Worm (Caenorhabditis elegans) whole organism, L2 larva: ENCODE data around the gene R07E3.1.
A peak's percentile ranks its signal among the peaks of the same experiment; 100 is the strongest.

Source experiments
- C34F6.9 ChIP-seq: fragments of 150-350 bp; optimal IDR thresholded peaks from 2 replicates; lab custom pipeline; 2014; ENCODE audit warnings: missing biosample characterization, missing genetic modification characterization
- F13H6.1 ChIP-seq: sonication (generic microtip); optimal IDR thresholded peaks from 2 replicates; lab custom pipeline; 2016; ENCODE audit warnings: missing genetic modification characterization, missing compliant biosample characterization
- R02D3.7 ChIP-seq: fragments of 150-350 bp; optimal IDR thresholded peaks from 2 replicates; lab custom pipeline; 2014; ENCODE audit warnings: missing biosample characterization, missing genetic modification characterization
- Y55F3AM.14 ChIP-seq: fragments of 200-800 bp; sonication (Bioruptor generic); optimal IDR thresholded peaks from 2 replicates; lab custom pipeline; 2018; ENCODE audit warnings: mild to moderate bottlenecking, missing genetic modification characterization, missing compliant biosample characterization
- ZK546.5 ChIP-seq: sonication (generic microtip); optimal IDR thresholded peaks from 2 replicates; lab custom pipeline; 2017; ENCODE audit warnings: missing biosample characterization, missing genetic modification characterization
- alr-1 ChIP-seq: fragments of 150-350 bp; optimal IDR thresholded peaks from 2 replicates; lab custom pipeline; 2014; ENCODE audit warnings: missing biosample characterization, missing genetic modification characterization
- ama-1 ChIP-seq: fragments of 150-350 bp; optimal IDR thresholded peaks from 2 replicates; lab custom pipeline; 2018; ENCODE audit warnings: inconsistent platforms
- blmp-1 ChIP-seq: sonication (generic microtip); optimal IDR thresholded peaks from 2 replicates; lab custom pipeline; 2017; ENCODE audit warnings: missing genetic modification characterization, mild to moderate bottlenecking, missing compliant biosample characterization, antibody characterized with exemption, moderate library complexity; ENCODE audit not compliant: insufficient read depth
- ceh-16 ChIP-seq: fragments of 150-350 bp; optimal IDR thresholded peaks from 2 replicates; lab custom pipeline; 2014; ENCODE audit warnings: missing biosample characterization, missing genetic modification characterization
- ceh-82 ChIP-seq: fragments of 150-350 bp; optimal IDR thresholded peaks from 2 replicates; lab custom pipeline; 2014; ENCODE audit warnings: missing biosample characterization, missing genetic modification characterization
- dmd-4 ChIP-seq: sonication (generic microtip); optimal IDR thresholded peaks from 2 replicates; lab custom pipeline; 2017; ENCODE audit warnings: missing biosample characterization, missing genetic modification characterization
- egl-27 ChIP-seq: sonication (generic microtip); optimal IDR thresholded peaks from 3 replicates; lab custom pipeline; 2017; ENCODE audit warnings: missing biosample characterization, missing genetic modification reagents, missing genetic modification characterization
- elt-1 ChIP-seq: fragments of 150-350 bp; optimal IDR thresholded peaks from 2 replicates; lab custom pipeline; 2014; ENCODE audit warnings: missing biosample characterization, missing genetic modification characterization
- elt-3 ChIP-seq: sonication (generic microtip); optimal IDR thresholded peaks from 2 replicates; lab custom pipeline; 2017; ENCODE audit warnings: missing biosample characterization, missing genetic modification characterization
- fos-1 ChIP-seq: fragments of 150-350 bp; optimal IDR thresholded peaks from 2 replicates; lab custom pipeline; 2014; ENCODE audit warnings: missing biosample characterization, missing genetic modification characterization
- gmeb-1 ChIP-seq: fragments of 150-350 bp; optimal IDR thresholded peaks from 2 replicates; lab custom pipeline; 2014; ENCODE audit warnings: missing biosample characterization, missing genetic modification characterization
- lin-11 ChIP-seq: fragments of 150-350 bp; sonication (generic microtip); optimal IDR thresholded peaks from 2 replicates; lab custom pipeline; 2014; ENCODE audit warnings: missing biosample characterization, missing genetic modification characterization, inconsistent platforms, mixed read lengths
- lin-13 ChIP-seq: fragments of 150-350 bp; optimal IDR thresholded peaks from 2 replicates; lab custom pipeline; 2014; ENCODE audit warnings: missing biosample characterization, missing genetic modification reagents, missing genetic modification characterization
- lin-39 ChIP-seq: fragments of 150-350 bp; optimal IDR thresholded peaks from 2 replicates; lab custom pipeline; 2014; ENCODE audit warnings: missing biosample characterization, missing genetic modification reagents, missing genetic modification characterization
- mbf-1 ChIP-seq: sonication (generic microtip); optimal IDR thresholded peaks from 2 replicates; lab custom pipeline; 2017; ENCODE audit warnings: missing biosample characterization, missing genetic modification characterization
- mdl-1 ChIP-seq, 2 experiments: fragments of 150-350 bp in 1 of 2; sonication (generic microtip) in 1 of 2; optimal IDR thresholded peaks; 2 replicates each; lab custom pipeline; 2017; ENCODE audit warnings: missing biosample characterization in 2 of 2, missing genetic modification characterization in 2 of 2
- nhr-10 ChIP-seq: sonication (generic microtip); optimal IDR thresholded peaks from 2 replicates; lab custom pipeline; 2017; ENCODE audit warnings: missing biosample characterization, missing genetic modification characterization
- nhr-11 ChIP-seq: fragments of 150-350 bp; optimal IDR thresholded peaks from 2 replicates; lab custom pipeline; 2014; ENCODE audit warnings: missing biosample characterization, missing genetic modification characterization
- nhr-12 ChIP-seq: fragments of 150-350 bp; optimal IDR thresholded peaks from 2 replicates; lab custom pipeline; 2014; ENCODE audit warnings: missing biosample characterization, missing genetic modification characterization
- nhr-129 ChIP-seq: fragments of 150-350 bp; optimal IDR thresholded peaks from 2 replicates; lab custom pipeline; 2014; ENCODE audit warnings: missing biosample characterization, missing genetic modification characterization
- nhr-21 ChIP-seq: fragments of 150-350 bp; optimal IDR thresholded peaks from 2 replicates; lab custom pipeline; 2014; ENCODE audit warnings: missing biosample characterization, missing genetic modification characterization
- nhr-237 ChIP-seq: fragments of 150-350 bp; optimal IDR thresholded peaks from 2 replicates; lab custom pipeline; 2014; ENCODE audit warnings: missing biosample characterization, missing genetic modification characterization
- nhr-25 ChIP-seq: fragments of 150-350 bp; sonication (generic microtip); optimal IDR thresholded peaks from 3 replicates; lab custom pipeline; 2014; ENCODE audit warnings: missing biosample characterization, missing genetic modification characterization
- nhr-6 ChIP-seq: fragments of 150-350 bp; optimal IDR thresholded peaks from 2 replicates; lab custom pipeline; 2014; ENCODE audit warnings: missing biosample characterization, missing genetic modification characterization
- nhr-77 ChIP-seq: fragments of 150-350 bp; optimal IDR thresholded peaks from 2 replicates; lab custom pipeline; 2014; ENCODE audit warnings: missing biosample characterization, missing genetic modification characterization
- peb-1 ChIP-seq: fragments of 150-350 bp; optimal IDR thresholded peaks from 2 replicates; lab custom pipeline; 2014; ENCODE audit warnings: missing biosample characterization, missing genetic modification characterization
- sem-4 ChIP-seq: fragments of 150-350 bp; optimal IDR thresholded peaks from 2 replicates; lab custom pipeline; 2014; ENCODE audit warnings: missing biosample characterization, missing genetic modification reagents, missing genetic modification characterization
- skn-1 ChIP-seq: sonication (generic microtip); optimal IDR thresholded peaks from 2 replicates; lab custom pipeline; 2017; ENCODE audit warnings: missing biosample characterization, missing genetic modification characterization
- sma-3 ChIP-seq: sonication (generic microtip); optimal IDR thresholded peaks from 2 replicates; lab custom pipeline; 2016; ENCODE audit warnings: missing genetic modification reagents, missing genetic modification characterization, missing compliant biosample characterization
- sma-9 ChIP-seq, 2 experiments: fragments of 150-350 bp in 1 of 2; sonication (generic microtip) in 1 of 2; optimal IDR thresholded peaks; 2 replicates each; lab custom pipeline; 2014 to 2016; ENCODE audit warnings: missing genetic modification characterization in 2 of 2, mild to moderate bottlenecking in 1 of 2, missing biosample characterization in 1 of 2, missing compliant biosample characterization in 1 of 2, missing genetic modification reagents in 1 of 2, moderate library complexity in 1 of 2
- unc-39 ChIP-seq: fragments of 150-350 bp; optimal IDR thresholded peaks from 2 replicates; lab custom pipeline; 2014; ENCODE audit warnings: missing biosample characterization, missing genetic modification characterization
- unc-55 ChIP-seq: fragments of 150-350 bp; sonication (generic microtip); optimal IDR thresholded peaks from 3 replicates; lab custom pipeline; 2014; ENCODE audit warnings: missing biosample characterization, missing genetic modification reagents, missing genetic modification characterization
- unc-62 ChIP-seq: fragments of 150-350 bp; optimal IDR thresholded peaks from 2 replicates; lab custom pipeline; 2014; ENCODE audit warnings: missing biosample characterization, missing genetic modification reagents, missing genetic modification characterization
- zag-1 ChIP-seq: fragments of 150-350 bp; optimal IDR thresholded peaks from 2 replicates; lab custom pipeline; 2014; ENCODE audit warnings: missing biosample characterization, missing genetic modification characterization
- ztf-1 ChIP-seq: fragments of 200-800 bp; sonication (Bioruptor generic); conservative IDR thresholded peaks from 2 replicates; pipeline ENCODE4 v1.3.6; 2022; ENCODE audit warnings: missing genetic modification characterization, missing compliant biosample characterization
- ztf-11 ChIP-seq: sonication (generic microtip); optimal IDR thresholded peaks from 2 replicates; lab custom pipeline; 2017; ENCODE audit warnings: missing biosample characterization, missing genetic modification characterization
- ztf-4 ChIP-seq: fragments of 150-350 bp; optimal IDR thresholded peaks from 2 replicates; lab custom pipeline; 2014; ENCODE audit warnings: missing biosample characterization, missing genetic modification characterization

The R07E3.1 gene

ce11 chrX:10340986-10341385 is at the start of gene R07E3.1:
Gene R07E3.1, minus strand, starts transcription at chrX:10341161.
- TF ChIP-seq fos-1 (tag; lab: Kevin White, UChicago), result peak; percentile 59
- TF ChIP-seq elt-1, result no peak
- peak; percentile 10 for TF ChIP-seq gmeb-1 (tag; lab: Kevin White, UChicago)

ce11 chrX:10386408-10386807 is 45.4 kb upstream of the R07E3.1 start, which contains the start of gene dyf-6:
Gene dyf-6, minus strand, starts transcription at chrX:10386508.
- TF ChIP-seq sma-9 (GFP tag; optimal IDR thresholded peaks at IDR 0.05; lab: Kevin White, UChicago) (no peak), sma-9 (tag; optimal IDR thresholded peaks at IDR 0.05; lab: Kevin White, UChicago) (no peak), lin-13 (GFP tag; lab: Kevin White, UChicago) (no peak), ZK546.5 (tag; lab: Kevin White, UChicago) (no peak), lin-39 (tag; lab: Kevin White, UChicago) (no peak), peb-1 (tag; lab: Kevin White, UChicago) (no peak), alr-1 (tag; lab: Kevin White, UChicago) (no peak)

ce11 chrX:10386001-10386400 is 45.0 kb upstream of the R07E3.1 start:
- peak; percentile 18 for TF ChIP-seq C34F6.9 (tag; lab: Kevin White, UChicago)
- no peak for TF ChIP-seq elt-1
- no peak for TF ChIP-seq R02D3.7 (tag; lab: Kevin White, UChicago)
- no peak for TF ChIP-seq nhr-6 (tag; lab: Kevin White, UChicago)
- TF ChIP-seq sma-9 (GFP tag; optimal IDR thresholded peaks at IDR 0.05; lab: Kevin White, UChicago), result peak; percentile 13
- no peak for TF ChIP-seq sma-9 (tag; optimal IDR thresholded peaks at IDR 0.05; lab: Kevin White, UChicago)

ce11 chrX:10379678-10380077 is 38.7 kb upstream of the R07E3.1 start, which contains the start of gene rme-4:
Gene rme-4, minus strand, starts transcription at chrX:10379845.
- TF ChIP-seq ztf-11 (tag; lab: Kevin White, UChicago) (no peak), R02D3.7 (tag; lab: Kevin White, UChicago) (no peak), sem-4 (tag; lab: Kevin White, UChicago) (no peak), C34F6.9 (tag; lab: Kevin White, UChicago) (no peak), F13H6.1 (no peak), mdl-1 (tag; optimal IDR thresholded peaks at IDR 0.05; lab: Kevin White, UChicago) (no peak), elt-3 (tag; lab: Kevin White, UChicago) (no peak), fos-1 (tag; lab: Kevin White, UChicago) (peak; percentile 45)

ce11 chrX:10377663-10378062 is 36.7 kb upstream of the R07E3.1 start:
- peak; percentile 93 for TF ChIP-seq sem-4 (tag; lab: Kevin White, UChicago)
- TF ChIP-seq nhr-12, result no peak
- TF ChIP-seq C34F6.9 (tag; lab: Kevin White, UChicago), result peak; percentile 94
- peak; percentile 76 for TF ChIP-seq unc-62
- no peak for TF ChIP-seq ZK546.5 (tag; lab: Kevin White, UChicago)
- no peak for TF ChIP-seq unc-39 (tag; lab: Kevin White, UChicago)
- no peak for TF ChIP-seq ztf-1
- TF ChIP-seq Y55F3AM.14 (GFP tag; lab: Kevin White, UChicago), result no peak
- peak; percentile 18 for TF ChIP-seq dmd-4 (tag; lab: Kevin White, UChicago)
- no peak for TF ChIP-seq nhr-11 (tag; lab: Kevin White, UChicago)
- peak; percentile 56 for TF ChIP-seq unc-55 (GFP tag; lab: Kevin White, UChicago)
- TF ChIP-seq lin-39 (tag; lab: Kevin White, UChicago), result no peak
- no peak for TF ChIP-seq mbf-1 (tag; lab: Kevin White, UChicago)
- peak; percentile 71 for TF ChIP-seq lin-11 (tag; lab: Kevin White, UChicago)
- peak; percentile 88 for TF ChIP-seq egl-27 (tag; lab: Kevin White, UChicago)
- peak; percentile 52 for TF ChIP-seq blmp-1
- peak; percentile 95 for TF ChIP-seq nhr-25
- peak; percentile 87 for TF ChIP-seq ztf-4
- TF ChIP-seq ceh-16, result no peak
- peak; percentile 90 for TF ChIP-seq nhr-129 (tag; lab: Kevin White, UChicago)
- no peak for TF ChIP-seq R02D3.7 (tag; lab: Kevin White, UChicago)
- TF ChIP-seq skn-1, result no peak
- no peak for TF ChIP-seq ztf-11 (tag; lab: Kevin White, UChicago)
- TF ChIP-seq nhr-21 (tag; lab: Kevin White, UChicago), result peak; percentile 91
- peak; percentile 86 for TF ChIP-seq fos-1 (tag; lab: Kevin White, UChicago)
- TF ChIP-seq zag-1 (tag; lab: Kevin White, UChicago), result peak; percentile 49
- no peak for TF ChIP-seq nhr-10 (tag; lab: Kevin White, UChicago)
- TF ChIP-seq F13H6.1, result peak; percentile 93
- TF ChIP-seq lin-13 (GFP tag; lab: Kevin White, UChicago), result peak; percentile 91
- no peak for TF ChIP-seq elt-3 (tag; lab: Kevin White, UChicago)
- TF ChIP-seq sma-3 (GFP tag; lab: Kevin White, UChicago), result peak; percentile 90
- TF ChIP-seq ama-1 (lab: Kevin White, UChicago), result peak; percentile 28
- peak; percentile 20 for TF ChIP-seq nhr-77 (tag; lab: Kevin White, UChicago)
- TF ChIP-seq nhr-237 (tag; lab: Kevin White, UChicago), result peak; percentile 31
- peak; percentile 19 for TF ChIP-seq ceh-82 (tag; lab: Kevin White, UChicago)
- TF ChIP-seq peb-1 (tag; lab: Kevin White, UChicago), result no peak
- TF ChIP-seq nhr-6 (tag; lab: Kevin White, UChicago), result peak; percentile 90
- no peak for TF ChIP-seq alr-1 (tag; lab: Kevin White, UChicago)
